Worm (Caenorhabditis elegans) whole organism, L4 larva: ENCODE data around the gene sqv-3.

Experiments
- D1046.2 ChIP-seq: fragments of 200-800 bp; sonication (Bioruptor generic); IDR thresholded peaks from 2 replicates; pipeline ENCODE4 v1.3.6; 2022; ENCODE audit warnings: missing genetic modification characterization, missing compliant biosample characterization
- T26A8.4 ChIP-seq: fragments of 200-800 bp; sonication (Bioruptor generic); IDR thresholded peaks from 2 replicates; pipeline ENCODE4 v1.3.6; 2022; ENCODE audit warnings: missing genetic modification characterization, missing compliant biosample characterization
- Y105C5A.15 ChIP-seq: fragments of 200-800 bp; sonication (Bioruptor generic); IDR thresholded peaks from 2 replicates; pipeline ENCODE4 v1.3.6; 2022; ENCODE audit warnings: missing genetic modification characterization, missing compliant biosample characterization
- ZK337.2 ChIP-seq: fragments of 200-800 bp; sonication (Bioruptor generic); IDR thresholded peaks from 2 replicates; pipeline ENCODE4 v1.3.6; 2022; ENCODE audit warnings: missing genetic modification reagents, missing genetic modification characterization, missing compliant biosample characterization
- aha-1 ChIP-seq: fragments of 150-350 bp; peaks from one replicate; lab custom pipeline; 2014; ENCODE audit warnings: missing biosample characterization, missing genetic modification characterization
- ceh-44 ChIP-seq: fragments of 200-800 bp; sonication (Bioruptor generic); IDR thresholded peaks from 2 replicates; pipeline ENCODE4 v1.3.6; 2022; ENCODE audit warnings: missing genetic modification reagents, missing genetic modification characterization, missing compliant biosample characterization
- ces-1 ChIP-seq: fragments of 150-350 bp; sonication (generic microtip); optimal IDR thresholded peaks from 4 replicates; lab custom pipeline; 2014; ENCODE audit warnings: missing biosample characterization, missing genetic modification reagents, missing genetic modification characterization
- dmd-6 ChIP-seq: fragments of 200-800 bp; sonication (Bioruptor generic); IDR thresholded peaks from 2 replicates; pipeline ENCODE4 v1.3.6; 2022; ENCODE audit warnings: missing genetic modification reagents, missing genetic modification characterization, missing compliant biosample characterization
- dmd-9 ChIP-seq: fragments of 200-800 bp; sonication (Bioruptor generic); IDR thresholded peaks from 2 replicates; pipeline ENCODE4 v1.3.6; 2022; ENCODE audit warnings: missing genetic modification reagents, missing genetic modification characterization, missing compliant biosample characterization
- dpl-1 ChIP-seq: fragments of 150-350 bp; optimal IDR thresholded peaks from 2 replicates; lab custom pipeline; 2014; ENCODE audit warnings: missing biosample characterization, missing genetic modification reagents, missing genetic modification characterization
- fos-1 ChIP-seq: fragments of 150-350 bp; optimal IDR thresholded peaks from 2 replicates; lab custom pipeline; 2014; ENCODE audit warnings: missing biosample characterization, missing genetic modification characterization
- gei-8 ChIP-seq: fragments of 200-800 bp; sonication (Bioruptor generic); optimal IDR thresholded peaks from 2 replicates; lab custom pipeline; 2018; ENCODE audit warnings: mild to moderate bottlenecking, missing genetic modification characterization, missing compliant biosample characterization
- hlh-11 ChIP-seq: fragments of 200-800 bp; sonication (Bioruptor generic); optimal IDR thresholded peaks from 2 replicates; lab custom pipeline; 2018; ENCODE audit warnings: mild to moderate bottlenecking, missing genetic modification characterization, missing compliant biosample characterization
- jun-1 ChIP-seq: fragments of 150-350 bp; optimal IDR thresholded peaks from 2 replicates; lab custom pipeline; 2014; ENCODE audit warnings: missing biosample characterization, missing genetic modification reagents, missing genetic modification characterization
- lim-7 ChIP-seq: fragments of 200-800 bp; sonication (Bioruptor generic); IDR thresholded peaks from 2 replicates; pipeline ENCODE4 v1.3.6; 2022; ENCODE audit warnings: missing genetic modification characterization, missing compliant biosample characterization
- lin-29 ChIP-seq: fragments of 200-800 bp; sonication (Bioruptor generic); IDR thresholded peaks from 2 replicates; pipeline ENCODE4 v1.3.6; 2022; ENCODE audit warnings: missing genetic modification reagents, missing genetic modification characterization, missing compliant biosample characterization
- lin-38 ChIP-seq: fragments of 200-800 bp; sonication (Bioruptor generic); IDR thresholded peaks from 2 replicates; pipeline ENCODE4 v1.3.6; 2022; ENCODE audit warnings: missing genetic modification reagents, missing genetic modification characterization, missing compliant biosample characterization
- lsy-2 ChIP-seq, 2 experiments: fragments of 150-350 bp in 1 of 2; sonication (generic microtip) in 1 of 2; optimal IDR thresholded peaks; 2 replicates each; lab custom pipeline; 2014 to 2017; ENCODE audit warnings: missing biosample characterization in 2 of 2, missing genetic modification characterization in 2 of 2
- madf-9 ChIP-seq: fragments of 200-800 bp; sonication (Bioruptor generic); conservative IDR thresholded peaks from 2 replicates; pipeline ENCODE4 v1.3.6; 2022; ENCODE audit warnings: missing genetic modification reagents, missing genetic modification characterization, missing compliant biosample characterization
- mdt-29 ChIP-seq: fragments of 200-800 bp; sonication (Bioruptor generic); IDR thresholded peaks from 2 replicates; pipeline ENCODE4 v1.3.6; 2022; ENCODE audit warnings: missing genetic modification reagents, missing genetic modification characterization, missing compliant biosample characterization
- mes-2 ChIP-seq: sonication (generic microtip); optimal IDR thresholded peaks from 2 replicates; lab custom pipeline; 2016; ENCODE audit warnings: missing genotype, mild to moderate bottlenecking, missing genetic modification characterization, missing compliant biosample characterization; ENCODE audit not compliant: poor library complexity, severe bottlenecking
- nhr-237 ChIP-seq: sonication (generic microtip); optimal IDR thresholded peaks from 2 replicates; lab custom pipeline; 2017; ENCODE audit warnings: missing biosample characterization, missing genetic modification characterization
- pha-4 ChIP-seq, 2 experiments: fragments of 150-350 bp in 1 of 2; fragments of 200-800 bp in 1 of 2; sonication (Bioruptor generic) in 1 of 2; IDR thresholded peaks in 1 of 2; optimal IDR thresholded peaks in 1 of 2; 2 replicates each; pipeline versions ENCODE4 v1.3.6 to Lab custom; 2014 to 2022; ENCODE audit warnings: missing genetic modification characterization in 2 of 2, missing genetic modification reagents in 2 of 2, missing biosample characterization in 1 of 2, missing compliant biosample characterization in 1 of 2
- php-3 ChIP-seq: fragments of 200-800 bp; sonication (Bioruptor generic); IDR thresholded peaks from 2 replicates; pipeline ENCODE4 v1.3.6; 2022; ENCODE audit warnings: missing genetic modification reagents, missing genetic modification characterization, missing compliant biosample characterization
- rbr-2 ChIP-seq: sonication (generic microtip); optimal IDR thresholded peaks from 2 replicates; lab custom pipeline; 2016; ENCODE audit warnings: missing genotype, missing genetic modification characterization, missing compliant biosample characterization
- sdz-12 ChIP-seq: fragments of 200-800 bp; sonication (Bioruptor generic); optimal IDR thresholded peaks from 2 replicates; lab custom pipeline; 2018; ENCODE audit warnings: mild to moderate bottlenecking, missing genetic modification characterization, missing compliant biosample characterization
- set-16 ChIP-seq: fragments of 200-800 bp; sonication (Bioruptor generic); IDR thresholded peaks from 2 replicates; pipeline ENCODE4 v1.3.6; 2022; ENCODE audit warnings: missing genetic modification reagents, missing genetic modification characterization, missing compliant biosample characterization
- spr-1 ChIP-seq: sonication (generic microtip); optimal IDR thresholded peaks from 2 replicates; lab custom pipeline; 2016; ENCODE audit warnings: mild to moderate bottlenecking, missing genetic modification characterization, missing compliant biosample characterization
- unc-130 ChIP-seq: sonication (generic microtip); optimal IDR thresholded peaks from 2 replicates; lab custom pipeline; 2016; ENCODE audit warnings: missing genetic modification reagents, missing genetic modification characterization, missing compliant biosample characterization
- unc-62 ChIP-seq, 3 experiments: fragments of 150-350 bp in 1 of 3; sonication (generic microtip); optimal IDR thresholded peaks in 2 of 3; peaks in 1 of 3; 1 replicate in 1 of 3; 2 replicates in 2 of 3; lab custom pipeline; 2014 to 2017; ENCODE audit warnings: missing biosample characterization in 3 of 3, missing genetic modification characterization in 3 of 3, missing genetic modification reagents in 3 of 3, missing genotype in 1 of 3
- zfp-3 ChIP-seq: fragments of 200-800 bp; sonication (Bioruptor generic); conservative IDR thresholded peaks from 2 replicates; pipeline ENCODE4 v1.3.6; 2022; ENCODE audit warnings: missing genetic modification reagents, missing genetic modification characterization, missing compliant biosample characterization
- ztf-7 ChIP-seq: fragments of 150-350 bp; optimal IDR thresholded peaks from 2 replicates; lab custom pipeline; 2014; ENCODE audit warnings: missing biosample characterization, missing genetic modification characterization

The sqv-3 gene

ce11 chrIII:9775916-9776315, 4.2 kb downstream of the sqv-3 start:
- TF ChIP-seq unc-130 (GFP tag; lab: Kevin White, UChicago) (peak; percentile 38), dpl-1 (peak; percentile 54), fos-1 (tag; lab: Kevin White, UChicago) (no peak), mes-2 (tag; lab: Kevin White, UChicago) (peak; percentile 73), aha-1 (peak; percentile 79), lin-38 (peak; percentile 82)

- TF ChIP-seq lin-29 (GFP tag; lab: Robert Waterston, UW): no peak
- no peak for TF ChIP-seq hlh-11 (tag; lab: Kevin White, UChicago)
- peak in 1 of 2 experiments; percentile 25 for TF ChIP-seq unc-62 (GFP tag; optimal IDR thresholded peaks at IDR 0.05 in 1 of 2; lab: Kevin White, UChicago)
- no peak for TF ChIP-seq unc-62 (tag; optimal IDR thresholded peaks at IDR 0.05; lab: Kevin White, UChicago)
- TF ChIP-seq madf-9 (GFP tag; lab: Robert Waterston, UW): no peak
- TF ChIP-seq zfp-3 (GFP tag; lab: Robert Waterston, UW): no peak
- TF ChIP-seq sdz-12 (GFP tag; lab: Kevin White, UChicago): no peak
- no peak for TF ChIP-seq mdt-29 (GFP tag; lab: Robert Waterston, UW)
- TF ChIP-seq rbr-2 (tag; lab: Kevin White, UChicago): no peak
- TF ChIP-seq ZK337.2 (GFP tag; lab: Robert Waterston, UW): no peak
- no peak for TF ChIP-seq unc-130 (GFP tag; lab: Kevin White, UChicago)
- TF ChIP-seq D1046.2 (GFP tag; lab: Robert Waterston, UW): 0 out of 2 replicates have a peak, but pooled peaks have one; percentile 50
- no peak for TF ChIP-seq ces-1
- 0 out of 2 replicates have a peak, but pooled peaks have one; percentile 27 for TF ChIP-seq lin-38
- no peak for TF ChIP-seq ztf-7 (tag; lab: Kevin White, UChicago)
These were observed 7.8 kb downstream of the sqv-3 start for ce11 chrIII:9772394-9772793.

ce11 chrIII:9770590-9770989, 9.6 kb downstream of the sqv-3 start:
- no peak for TF ChIP-seq Y105C5A.15
- TF ChIP-seq unc-62 (GFP tag; optimal IDR thresholded peaks at IDR 0.05 in 1 of 2; lab: Kevin White, UChicago): peak in 1 of 2 experiments; percentile 97
- TF ChIP-seq unc-62 (tag; optimal IDR thresholded peaks at IDR 0.05; lab: Kevin White, UChicago): no peak
- TF ChIP-seq, all 104 proteins: peak for 1

ce11 chrIII:9768023-9768422, 12.1 kb downstream of the sqv-3 start:
- 0 out of 2 replicates have a peak, but pooled peaks have one; percentile 14 for TF ChIP-seq lim-7
- no peak for TF ChIP-seq pha-4 (GFP tag; IDR thresholded peaks at IDR 0.05; lab: Robert Waterston, UW)
- TF ChIP-seq pha-4 (tag; optimal IDR thresholded peaks at IDR 0.05; lab: Kevin White, UChicago): no peak
- TF ChIP-seq set-16 (GFP tag; lab: Robert Waterston, UW): peak; percentile 69
- TF ChIP-seq dmd-6 (GFP tag; lab: Robert Waterston, UW): no peak
- no peak for TF ChIP-seq nhr-237 (tag; lab: Kevin White, UChicago)
- TF ChIP-seq lsy-2 (tag; optimal IDR thresholded peaks at IDR 0.05; lab: Kevin White, UChicago): no peak
- no peak for TF ChIP-seq gei-8 (GFP tag; lab: Kevin White, UChicago)
- TF ChIP-seq T26A8.4 (GFP tag; lab: Robert Waterston, UW): no peak
- TF ChIP-seq php-3: no peak
- TF ChIP-seq madf-9 (GFP tag; lab: Robert Waterston, UW): no peak
- TF ChIP-seq mes-2 (tag; lab: Kevin White, UChicago): no peak
- TF ChIP-seq spr-1: no peak
- no peak for TF ChIP-seq jun-1 (tag; lab: Kevin White, UChicago)
- no peak for TF ChIP-seq Y105C5A.15
- 0 out of 2 replicates have a peak, but pooled peaks have one; percentile 55 for TF ChIP-seq dmd-9
- TF ChIP-seq unc-62 (GFP tag; optimal IDR thresholded peaks at IDR 0.05 in 1 of 2; lab: Kevin White, UChicago): peak in 1 of 2 experiments; percentile 17
- TF ChIP-seq unc-62 (tag; optimal IDR thresholded peaks at IDR 0.05; lab: Kevin White, UChicago): no peak
- TF ChIP-seq, all 104 proteins: peak for 4

- TF ChIP-seq unc-62 (GFP tag; optimal IDR thresholded peaks at IDR 0.05 in 1 of 2; lab: Kevin White, UChicago): peak in 1 of 2 experiments; percentile 57
- no peak for TF ChIP-seq unc-62 (tag; optimal IDR thresholded peaks at IDR 0.05; lab: Kevin White, UChicago)
- TF ChIP-seq aha-1: peak; percentile 50
- no peak for TF ChIP-seq ceh-44 (GFP tag; lab: Robert Waterston, UW)
These were observed 13.1 kb downstream of the sqv-3 start for ce11 chrIII:9767095-9767494.
